Worm (Caenorhabditis elegans) whole organism, late embryonic: Measurements from ENCODE around the gene F48E3.2.

Experiments used
- Y22D7AL.16 ChIP-seq: sonication (generic microtip); optimal IDR thresholded peaks from 2 replicates; lab custom pipeline; 2016; ENCODE audit warnings: missing genetic modification characterization, missing compliant biosample characterization
- ama-1 ChIP-seq: fragments of 150-350 bp; optimal IDR thresholded peaks from 2 replicates; lab custom pipeline; 2014
- ceh-45 ChIP-seq: fragments of 200-800 bp; sonication (Bioruptor generic); IDR thresholded peaks from 2 replicates; pipeline ENCODE4 v1.3.6; 2022; ENCODE audit warnings: missing genetic modification reagents, missing genetic modification characterization, missing compliant biosample characterization
- dve-1 ChIP-seq: sonication (generic microtip); optimal IDR thresholded peaks from 2 replicates; lab custom pipeline; 2017; ENCODE audit warnings: antibody characterized with exemption, mild to moderate bottlenecking, missing genetic modification characterization, missing compliant biosample characterization
- hlh-15 ChIP-seq: sonication (generic microtip); optimal IDR thresholded peaks from 2 replicates; lab custom pipeline; 2016; ENCODE audit warnings: missing genetic modification characterization, missing compliant biosample characterization
- hlh-30 ChIP-seq: sonication (generic microtip); optimal IDR thresholded peaks from 2 replicates; lab custom pipeline; 2017; ENCODE audit warnings: antibody characterized with exemption, missing genetic modification characterization, missing compliant biosample characterization; ENCODE audit not compliant: insufficient read depth
- nfya-1 ChIP-seq: sonication (generic microtip); optimal IDR thresholded peaks from 2 replicates; lab custom pipeline; 2017; ENCODE audit warnings: missing genetic modification characterization, mild to moderate bottlenecking, missing compliant biosample characterization, antibody characterized with exemption, moderate library complexity
- nhr-11 ChIP-seq: fragments of 150-350 bp; optimal IDR thresholded peaks from 2 replicates; lab custom pipeline; 2014; ENCODE audit warnings: missing biosample characterization, missing genetic modification characterization
- tbx-2 ChIP-seq: sonication (generic microtip); optimal IDR thresholded peaks from 2 replicates; lab custom pipeline; 2016; ENCODE audit warnings: missing genetic modification characterization, missing compliant biosample characterization
- unc-55 ChIP-seq: sonication (generic microtip); optimal IDR thresholded peaks from 2 replicates; lab custom pipeline; 2017; ENCODE audit warnings: missing biosample characterization, missing genetic modification reagents, missing genetic modification characterization

DNA sequence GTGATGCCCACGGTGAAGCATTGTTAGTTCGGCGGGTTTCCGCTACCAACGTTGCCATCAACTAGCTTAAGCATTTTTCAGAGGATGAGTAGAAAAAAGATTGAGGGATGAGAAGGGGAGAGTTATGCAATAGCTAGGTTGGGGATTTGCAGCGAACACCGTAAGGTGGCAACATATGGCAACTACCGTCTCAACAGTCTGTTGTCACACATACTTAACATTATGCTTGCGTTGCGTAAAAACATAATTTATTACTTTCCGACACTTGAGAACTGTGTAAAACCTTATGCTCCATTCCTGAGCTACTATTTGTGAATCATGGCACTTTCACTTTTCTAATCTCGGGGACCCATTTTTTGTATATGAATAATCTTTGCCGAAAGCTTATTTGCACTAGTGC, 26.2 kb downstream of the F48E3.2 start:
- no peak for TF ChIP-seq unc-55
- no peak for TF ChIP-seq hlh-15
- no peak for TF ChIP-seq dve-1 (tag; lab: Kevin White, UChicago)
- TF ChIP-seq ama-1: no peak
- TF ChIP-seq tbx-2 (tag; lab: Kevin White, UChicago): no peak
- no peak for TF ChIP-seq nfya-1
- no peak for TF ChIP-seq ceh-45 (GFP tag; lab: Robert Waterston, UW)
- no peak for TF ChIP-seq Y22D7AL.16
- no peak for TF ChIP-seq hlh-30
- TF ChIP-seq nhr-11 (tag; lab: Kevin White, UChicago): no peak
